Fruit fly (Drosophila melanogaster) ovary, adult (tissue): Measurements from ENCODE around the gene CG9121.

Source experiments
- CG17801 ChIP-seq: fragments of 200-800 bp; optimal IDR thresholded peaks from 2 replicates; lab custom pipeline; 2019; ENCODE audit warnings: missing biosample characterization, mild to moderate bottlenecking, missing genetic modification characterization, moderate library complexity; ENCODE audit not compliant: partially characterized antibody

Gene CG9121

dm6 chr2L:5049974-5050373 is 888 bp downstream of the CG9121 start:
- TF ChIP-seq CG17801 (GFP tag; lab: Kevin White, UChicago) = no peak

- no peak for TF ChIP-seq CG17801 (GFP tag; lab: Kevin White, UChicago)
Measured at dm6 chr2L:5046261-5046660, 4.6 kb downstream of the CG9121 start.

DNA sequence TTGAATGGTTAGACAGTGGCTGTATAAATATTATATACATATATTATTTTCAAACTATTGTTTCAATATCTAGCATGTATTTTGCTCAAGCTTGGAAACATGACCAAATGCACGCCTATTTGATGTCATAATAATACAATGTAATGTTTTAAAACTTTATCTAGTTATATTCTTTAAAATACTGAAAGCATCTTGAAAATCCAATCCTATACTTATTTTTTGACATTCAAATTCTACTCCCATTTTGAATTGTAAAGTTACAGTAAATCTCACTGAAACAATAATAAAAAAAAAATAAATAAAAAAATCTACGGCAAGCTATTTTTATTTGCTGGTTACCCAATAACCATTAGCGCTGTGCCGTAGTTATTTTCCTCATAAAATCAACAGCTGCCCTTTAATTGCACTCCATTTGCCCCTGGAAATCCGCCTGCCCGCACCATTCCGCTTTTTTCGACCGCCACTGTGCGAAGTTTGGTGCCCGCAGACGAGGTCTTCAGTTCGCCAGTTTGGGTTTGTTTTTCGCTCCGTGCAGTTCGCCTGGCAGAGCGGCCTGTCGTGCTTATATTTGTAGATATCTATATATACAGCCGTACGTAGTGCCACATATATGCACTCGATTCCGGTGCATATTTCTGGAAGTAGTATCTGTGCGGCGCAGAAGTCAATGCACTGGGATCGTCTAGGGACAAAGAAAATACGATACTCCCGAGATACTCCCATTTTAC is 5.8 kb downstream of the CG9121 start:
- TF ChIP-seq CG17801 (GFP tag; lab: Kevin White, UChicago) = no peak

- TF ChIP-seq CG17801 (GFP tag; lab: Kevin White, UChicago) = no peak
Measured at dm6 chr2L:5044361-5044891, 6.4 kb downstream of the CG9121 start, which contains the start of gene CG31650. TSS of gene CG31650 (minus strand) at chr2L:5044712.

DNA sequence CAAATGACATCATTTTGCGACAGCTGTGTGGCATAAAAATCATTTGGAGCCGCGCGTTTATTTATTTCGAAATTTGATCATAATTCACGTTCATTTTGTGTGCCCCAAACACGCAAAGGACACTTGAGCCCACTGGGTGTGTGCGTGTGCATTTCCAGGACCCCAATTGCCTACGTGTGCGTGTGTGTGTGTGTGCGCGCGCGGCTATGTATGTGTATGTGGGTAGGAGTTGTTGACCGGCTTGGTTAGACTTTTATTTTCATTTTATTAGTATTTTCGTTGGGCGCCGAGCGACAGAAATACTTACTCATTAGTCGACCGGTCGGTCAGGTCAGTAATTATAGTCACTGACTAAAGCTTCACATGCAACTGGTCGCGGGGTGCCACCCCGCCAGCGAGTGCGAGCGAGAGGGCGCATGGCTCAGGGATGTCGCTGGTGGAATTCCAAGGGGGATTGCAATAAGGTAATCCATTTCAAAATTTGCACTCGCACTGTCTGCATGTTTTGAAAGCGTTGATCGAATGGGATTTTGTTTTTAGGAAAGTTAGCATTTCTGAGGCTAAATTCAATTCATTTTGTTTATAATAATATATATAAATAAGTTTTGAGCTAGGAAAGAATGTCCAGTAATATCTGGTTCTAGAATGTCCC is 7.2 kb downstream of the CG9121 start:
- no peak for TF ChIP-seq CG17801 (GFP tag; lab: Kevin White, UChicago)

dm6 chr2L:5043043-5043442 is 7.8 kb downstream of the CG9121 start, which contains the start of the genes CG33995, CG44000 and CG44001:
TSS of gene CG33995 (plus strand) at chr2L:5043270.
TSS of gene CG44000 (plus strand) at chr2L:5043270.
TSS of gene CG44001 (plus strand) at chr2L:5043270.
- peak; percentile 58 for TF ChIP-seq CG17801 (GFP tag; lab: Kevin White, UChicago)

dm6 chr2L:5042076-5042475 is 8.8 kb downstream of the CG9121 start:
- TF ChIP-seq CG17801 (GFP tag; lab: Kevin White, UChicago) = no peak

DNA sequence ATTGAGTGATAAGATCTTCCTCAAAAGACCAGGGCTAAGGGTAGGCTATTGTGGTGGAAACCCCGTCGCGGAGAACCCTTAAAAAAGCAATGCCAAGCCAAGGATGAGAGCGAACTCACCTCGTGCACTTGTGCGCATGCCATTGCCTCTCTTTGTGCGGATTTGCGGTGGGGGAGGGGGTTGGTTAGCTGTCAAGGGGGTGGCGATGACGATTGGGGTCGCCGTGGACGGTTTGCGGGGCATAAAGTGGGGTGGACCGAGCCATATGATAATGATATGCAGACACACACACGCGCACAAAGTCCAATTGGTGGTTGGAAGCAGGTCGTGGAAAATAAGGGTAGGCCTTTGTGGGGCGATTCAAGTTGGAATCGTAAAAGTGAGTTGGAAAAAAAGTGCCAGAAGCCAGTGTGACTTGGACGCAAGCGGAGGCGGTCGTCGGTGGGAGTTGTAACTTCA is 13.4 kb downstream of the CG9121 start, which contains the start of the genes CG14042 and SP555:
TSS of gene CG14042 (plus strand) at position 308 of the 459 bp plus-strand sequence.
TSS of gene SP555 (plus strand) at position 308 of the 459 bp plus-strand sequence.
- no peak for TF ChIP-seq CG17801 (GFP tag; lab: Kevin White, UChicago)

DNA sequence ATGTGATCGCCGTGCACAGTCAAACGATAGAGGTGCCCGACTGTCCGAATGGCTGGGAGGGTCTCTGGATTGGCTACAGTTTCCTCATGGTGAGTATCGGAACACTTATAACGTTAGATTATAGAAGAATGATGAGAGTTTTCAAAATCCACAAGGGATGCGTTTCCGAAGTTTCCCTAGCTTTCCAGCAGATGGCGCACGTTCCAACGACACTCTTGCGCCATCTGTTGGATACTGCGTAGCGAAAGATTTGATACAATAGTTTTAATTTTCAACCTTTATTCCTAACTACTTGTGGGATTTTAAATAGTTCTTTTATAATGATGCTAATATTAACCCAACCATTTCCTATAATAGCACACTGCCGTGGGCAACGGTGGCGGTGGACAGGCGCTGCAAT is 14.7 kb downstream of the CG9121 start:
- TF ChIP-seq CG17801 (GFP tag; lab: Kevin White, UChicago) = no peak

dm6 chr2L:5031886-5032285 is 19.0 kb downstream of the CG9121 start:
- no peak for TF ChIP-seq CG17801 (GFP tag; lab: Kevin White, UChicago)

DNA sequence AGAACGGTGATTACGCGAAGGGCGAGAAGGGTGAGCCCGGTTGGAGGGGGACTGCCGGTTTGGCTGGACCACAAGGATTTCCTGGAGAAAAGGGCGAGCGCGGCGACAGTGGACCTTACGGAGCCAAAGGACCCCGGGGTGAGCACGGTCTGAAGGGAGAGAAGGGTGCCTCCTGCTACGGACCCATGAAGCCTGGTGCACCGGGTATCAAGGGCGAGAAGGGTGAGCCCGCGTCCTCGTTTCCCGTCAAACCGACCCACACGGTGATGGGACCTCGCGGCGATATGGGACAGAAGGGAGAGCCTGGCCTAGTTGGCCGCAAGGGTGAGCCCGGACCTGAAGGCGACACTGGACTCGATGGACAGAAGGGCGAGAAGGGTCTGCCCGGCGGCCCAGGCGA is 19.5 kb downstream of the CG9121 start:
- no peak for TF ChIP-seq CG17801 (GFP tag; lab: Kevin White, UChicago)

DNA sequence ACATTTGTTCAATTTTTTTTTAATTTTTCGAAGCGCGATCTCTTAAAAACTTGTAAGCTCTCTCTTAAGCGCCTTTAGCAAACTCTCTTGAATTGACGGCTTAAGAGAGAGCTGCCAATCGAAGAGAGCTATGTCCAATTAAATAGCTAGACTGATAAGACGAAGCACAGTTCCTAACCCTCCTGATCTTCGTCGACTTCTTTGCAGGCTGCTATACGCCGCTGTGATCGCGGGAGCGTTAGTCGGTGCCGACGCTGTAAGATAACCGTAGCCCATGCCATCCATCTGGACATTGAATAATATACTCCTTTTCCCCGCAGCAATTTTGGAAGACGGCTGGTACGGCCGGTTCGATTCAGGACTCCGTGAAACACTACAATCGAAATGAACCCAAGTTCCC is 20.3 kb downstream of the CG9121 start:
- no peak for TF ChIP-seq CG17801 (GFP tag; lab: Kevin White, UChicago)

dm6 chr2L:5029809-5030108 is 21.1 kb downstream of the CG9121 start:
- no peak for TF ChIP-seq CG17801 (GFP tag; lab: Kevin White, UChicago)

DNA sequence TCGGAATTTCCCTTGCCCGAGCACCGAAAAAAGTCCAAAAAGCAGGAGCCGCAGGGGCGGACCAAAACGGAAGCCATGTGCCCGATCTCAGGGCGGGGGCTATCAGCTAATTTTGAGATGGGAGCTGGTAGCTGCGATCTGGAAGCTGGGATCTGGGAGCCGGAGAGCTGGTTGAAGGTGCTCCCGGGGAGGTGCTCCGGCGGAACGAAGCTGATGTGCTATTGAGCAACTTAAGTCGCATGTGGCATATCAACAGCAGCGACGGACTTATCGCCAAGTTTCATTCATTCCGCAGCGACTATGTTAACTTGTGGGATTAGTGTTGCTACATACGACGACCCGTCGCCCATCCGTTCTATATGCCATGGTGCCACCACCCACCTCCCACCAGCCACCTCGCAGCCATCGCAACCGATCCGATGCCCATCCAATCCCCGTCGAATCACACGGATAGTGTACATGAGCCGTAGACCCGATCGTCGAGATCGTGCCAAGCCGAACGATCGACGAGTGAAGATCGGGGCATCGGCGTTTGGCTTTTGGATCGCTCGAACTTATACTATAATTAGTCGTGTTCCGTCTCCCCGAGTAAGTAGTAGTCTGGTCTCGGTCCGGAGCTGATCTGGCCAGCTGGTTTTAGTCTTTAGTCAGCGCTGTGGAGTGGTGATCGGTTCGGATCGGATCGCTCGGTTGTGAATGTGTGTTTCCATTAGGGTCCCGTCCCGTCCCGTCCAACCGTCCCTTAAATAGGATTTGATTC is 21.6 kb downstream of the CG9121 start, which contains the start of gene Col4a1:
TSS of gene Col4a1 (plus strand) at position 561 of the 760 bp plus-strand sequence.
- TF ChIP-seq CG17801 (GFP tag; lab: Kevin White, UChicago) = no peak

DNA sequence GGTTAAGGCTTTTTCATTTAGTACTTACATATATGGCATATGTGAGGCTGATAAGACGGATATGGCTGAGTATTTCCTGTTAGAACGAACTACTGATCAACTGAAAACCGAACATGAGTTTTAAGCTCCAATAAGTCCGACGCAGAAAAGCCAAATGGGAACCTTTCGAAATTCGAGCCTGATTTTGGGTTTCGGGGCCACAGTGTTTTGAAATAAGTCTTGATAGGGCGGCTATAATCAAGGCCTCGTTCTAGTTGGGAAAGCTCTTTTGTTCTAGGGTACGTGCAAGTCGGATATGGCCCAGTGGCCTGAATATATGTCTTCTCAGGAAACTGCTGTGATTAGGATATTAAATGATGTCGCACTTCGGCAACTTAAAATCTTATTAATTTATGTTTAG is 22.8 kb downstream of the CG9121 start, which contains the start of gene vkg:
TSS of gene vkg (minus strand) at position 101 of the 400 bp plus-strand sequence.
- TF ChIP-seq CG17801 (GFP tag; lab: Kevin White, UChicago) = no peak
